Worm (Caenorhabditis elegans): Measurements from ENCODE around the gene clec-49.

ce11 chrV:19715847-19716246 lies 35.2 kb downstream of the clec-49 start, which contains the start of gene Y43F8C.17:
- TF ChIP-seq nhr-12 (tag; optimal IDR thresholded peaks at IDR 0.05): no peak
- no peak for TF ChIP-seq unc-39 (tag; optimal IDR thresholded peaks at IDR 0.05)
- no peak for TF ChIP-seq flh-1 (GFP tag; optimal IDR thresholded peaks at IDR 0.05)
- TF ChIP-seq sem-2 (GFP tag; optimal IDR thresholded peaks at IDR 0.05): no peak
- TF ChIP-seq ztf-11 (tag; optimal IDR thresholded peaks at IDR 0.05): no peak
- TF ChIP-seq pha-4 (tag; optimal IDR thresholded peaks at IDR 0.05): no peak
- TF ChIP-seq blmp-1 (tag; optimal IDR thresholded peaks at IDR 0.05): no peak
- no peak for TF ChIP-seq snpc-4 (tag; optimal IDR thresholded peaks at IDR 0.05)
- TF ChIP-seq lin-13 (tag; optimal IDR thresholded peaks at IDR 0.05): no peak

Data from whole organism, mixed stage, embryonic.